Worm (Caenorhabditis elegans): ENCODE results near the gene F01D5.5.
"Not testable (repeated sequence)": the region's sequence is repeated elsewhere in the genome, so short reads cannot be mapped to it uniquely, and the experiment has no call there.

Gene F01D5.5

DNA sequence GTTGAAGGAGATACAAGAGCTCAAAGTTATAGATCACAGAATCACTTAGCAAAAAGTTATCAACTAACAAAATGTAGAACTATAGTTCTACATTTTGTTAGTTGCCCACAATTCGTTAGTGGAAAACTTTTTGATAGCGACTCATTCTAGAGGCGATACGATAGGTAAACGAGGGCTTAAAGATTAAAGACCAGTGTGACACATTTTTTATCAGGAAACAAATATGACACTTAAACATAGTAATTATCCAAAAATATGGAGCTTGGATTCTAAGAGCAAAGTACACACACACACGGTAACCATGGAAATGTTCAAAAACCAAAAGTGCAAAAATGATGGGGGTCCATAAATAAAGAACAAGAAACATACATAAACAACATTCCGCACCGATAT is 37.7 kb upstream of the F01D5.5 start:
- TF ChIP-seq flt-1 (GFP tag; IDR thresholded peaks at IDR 0.05) (no peak), cog-1 (tag; optimal IDR thresholded peaks at IDR 0.05) (no peak), klf-2 (GFP tag; conservative IDR thresholded peaks at IDR 0.05) (no peak), ztf-29 (GFP tag; IDR thresholded peaks at IDR 0.05) (no peak), ztf-23 (GFP tag; IDR thresholded peaks at IDR 0.05) (no peak), ref-1 (GFP tag; conservative IDR thresholded peaks at IDR 0.05) (no peak), med-1 (GFP tag; optimal IDR thresholded peaks at IDR 0.05; ENCODE audit: insufficient read depth) (no peak), T22C8.4 (GFP tag; IDR thresholded peaks at IDR 0.05) (no peak), tab-1 (GFP tag; IDR thresholded peaks at IDR 0.05) (no peak)

- TF ChIP-seq ztf-29 (GFP tag; IDR thresholded peaks at IDR 0.05): no peak
- TF ChIP-seq med-1 (GFP tag; optimal IDR thresholded peaks at IDR 0.05; ENCODE audit: insufficient read depth): no peak
- TF ChIP-seq T22C8.4 (GFP tag; IDR thresholded peaks at IDR 0.05): no peak
- no peak for TF ChIP-seq klf-2 (GFP tag; conservative IDR thresholded peaks at IDR 0.05)
- no peak for TF ChIP-seq cog-1 (tag; optimal IDR thresholded peaks at IDR 0.05)
- TF ChIP-seq flt-1 (GFP tag; IDR thresholded peaks at IDR 0.05): 0 out of 2 replicates have a peak, but pooled peaks have one; percentile 48
- no peak for TF ChIP-seq ref-1 (GFP tag; conservative IDR thresholded peaks at IDR 0.05)
- no peak for TF ChIP-seq tab-1 (GFP tag; IDR thresholded peaks at IDR 0.05)
- TF ChIP-seq ztf-23 (GFP tag; IDR thresholded peaks at IDR 0.05): no peak
These were observed 36.2 kb upstream of the F01D5.5 start for ce11 chrII:14038331-14038730.

DNA sequence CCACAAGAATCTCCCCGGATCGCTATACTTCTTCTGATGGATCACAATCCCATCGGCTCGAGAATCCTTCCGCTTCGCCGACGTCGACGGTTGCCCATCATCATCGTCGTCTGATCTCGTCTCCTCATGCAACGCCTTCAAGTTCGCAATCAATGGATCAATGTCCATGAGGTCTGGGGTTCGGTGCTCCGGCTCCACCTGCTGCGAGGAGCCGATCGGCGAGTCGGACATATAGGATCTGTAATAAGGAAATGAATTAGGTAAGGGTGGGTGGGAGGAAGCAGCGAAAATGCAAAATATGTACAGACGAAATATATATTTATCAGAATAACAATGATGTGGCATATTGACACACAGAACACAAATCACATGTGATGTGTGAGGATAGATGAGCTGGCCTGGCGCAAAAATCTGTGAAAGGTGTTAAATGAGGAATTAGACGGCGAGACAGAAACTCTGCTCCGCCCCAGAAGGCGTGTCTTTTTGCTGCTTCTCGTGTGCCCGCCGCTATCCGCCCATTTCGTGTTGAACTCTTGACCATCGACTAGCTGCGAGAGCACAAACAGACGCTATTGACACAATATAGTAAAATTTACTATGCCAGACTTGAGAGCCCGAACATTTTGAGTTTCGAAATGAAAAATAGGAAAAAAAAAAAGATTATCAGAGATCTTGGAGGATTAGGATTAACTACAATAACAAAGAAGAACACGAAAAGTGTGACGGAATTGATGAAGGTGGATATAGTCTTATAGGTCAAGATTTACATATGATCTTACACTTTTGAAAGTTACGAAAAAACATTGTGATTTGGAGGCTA is 35.6 kb upstream of the F01D5.5 start:
- TF ChIP-seq cog-1 (tag; optimal IDR thresholded peaks at IDR 0.05) (no peak), ref-1 (GFP tag; conservative IDR thresholded peaks at IDR 0.05) (no peak), ztf-29 (GFP tag; IDR thresholded peaks at IDR 0.05) (no peak)

DNA sequence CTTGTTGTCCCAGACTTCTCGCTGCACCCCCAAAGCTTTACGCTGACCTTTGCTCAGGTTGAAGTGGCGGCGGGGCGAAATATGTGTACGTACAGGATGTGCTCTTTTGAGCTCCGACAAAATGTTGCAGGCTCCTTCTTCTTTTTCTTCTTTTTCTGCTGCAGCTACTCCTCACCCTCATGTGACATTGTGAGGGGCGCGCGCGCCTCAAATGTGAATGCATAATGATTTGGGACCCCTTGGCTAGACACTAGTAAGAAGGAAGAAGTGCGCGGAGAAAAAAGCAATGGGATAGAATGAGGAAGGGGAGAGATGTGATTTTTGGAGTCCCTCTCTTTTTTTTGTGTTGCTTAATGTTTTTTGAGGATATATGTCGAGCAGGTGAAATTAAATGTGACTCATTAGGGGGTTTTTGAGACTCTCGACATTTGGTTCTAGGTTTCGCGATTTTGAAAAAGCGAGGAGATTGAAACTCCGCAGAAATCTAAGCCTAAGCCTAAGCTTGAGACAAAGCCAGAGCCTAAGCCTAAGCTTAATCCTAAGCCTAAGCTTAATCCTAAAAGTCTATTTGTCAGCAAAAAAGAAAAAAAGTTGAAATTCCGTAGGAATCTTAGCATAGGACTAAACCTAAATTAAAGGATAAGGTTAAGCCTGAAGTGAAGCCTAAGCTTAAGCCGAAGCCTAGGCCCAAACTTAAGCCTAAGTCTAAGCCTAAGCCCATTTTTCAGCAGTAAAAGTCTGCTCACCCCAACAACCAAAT is 34.8 kb upstream of the F01D5.5 start:
- TF ChIP-seq ztf-23 (GFP tag; IDR thresholded peaks at IDR 0.05) (no peak), flt-1 (GFP tag; IDR thresholded peaks at IDR 0.05) (no peak), tab-1 (GFP tag; IDR thresholded peaks at IDR 0.05) (no peak), klf-2 (GFP tag; conservative IDR thresholded peaks at IDR 0.05) (no peak), med-1 (GFP tag; optimal IDR thresholded peaks at IDR 0.05; ENCODE audit: insufficient read depth) (no peak), ztf-29 (GFP tag; IDR thresholded peaks at IDR 0.05) (peak; percentile 68; the same call in 1 of the 2 replicates)

ce11 chrII:14034559-14034958 is 32.5 kb upstream of the F01D5.5 start:
- no peak for TF ChIP-seq tab-1 (GFP tag; IDR thresholded peaks at IDR 0.05)
- no peak for TF ChIP-seq T22C8.4 (GFP tag; IDR thresholded peaks at IDR 0.05)
- TF ChIP-seq flt-1 (GFP tag; IDR thresholded peaks at IDR 0.05): no peak
- TF ChIP-seq med-1 (GFP tag; optimal IDR thresholded peaks at IDR 0.05; ENCODE audit: insufficient read depth): no peak
- TF ChIP-seq ztf-23 (GFP tag; IDR thresholded peaks at IDR 0.05): no peak
- no peak for TF ChIP-seq ztf-29 (GFP tag; IDR thresholded peaks at IDR 0.05)
- TF ChIP-seq ref-1 (GFP tag; conservative IDR thresholded peaks at IDR 0.05): no peak
- no peak for TF ChIP-seq cog-1 (tag; optimal IDR thresholded peaks at IDR 0.05)
- no peak for TF ChIP-seq klf-2 (GFP tag; conservative IDR thresholded peaks at IDR 0.05)

DNA sequence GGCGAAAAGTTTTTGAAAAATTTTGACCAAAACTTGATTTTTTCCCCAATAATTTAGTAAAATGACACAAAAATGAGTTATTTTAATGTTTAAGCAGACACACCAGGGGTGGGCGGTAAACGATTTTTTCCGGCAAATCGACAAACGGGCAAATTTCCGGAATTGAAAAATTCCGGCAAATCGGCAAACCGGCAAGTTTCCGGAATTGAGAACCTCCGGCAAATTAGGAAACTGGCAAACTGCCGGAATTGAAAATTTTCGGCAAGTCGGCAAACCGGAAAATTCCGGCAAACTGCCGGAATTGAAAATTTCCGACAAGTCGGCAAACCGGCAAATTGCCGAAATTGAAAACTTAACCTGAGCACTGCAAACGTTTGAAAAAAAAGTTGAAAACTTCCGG is 30.6 kb upstream of the F01D5.5 start:
- TF ChIP-seq flt-1 (GFP tag; IDR thresholded peaks at IDR 0.05) (no peak), ref-1 (GFP tag; conservative IDR thresholded peaks at IDR 0.05) (no peak), ztf-23 (GFP tag; IDR thresholded peaks at IDR 0.05) (no peak), ztf-29 (GFP tag; IDR thresholded peaks at IDR 0.05) (no peak), T22C8.4 (GFP tag; IDR thresholded peaks at IDR 0.05) (no peak), tab-1 (GFP tag; IDR thresholded peaks at IDR 0.05) (no peak), klf-2 (GFP tag; conservative IDR thresholded peaks at IDR 0.05) (no peak), med-1 (GFP tag; optimal IDR thresholded peaks at IDR 0.05; ENCODE audit: insufficient read depth) (no peak), cog-1 (tag; optimal IDR thresholded peaks at IDR 0.05) (no peak)

- TF ChIP-seq T22C8.4, ztf-29, ztf-23 (GFP tag; IDR thresholded peaks at IDR 0.05): not testable (repeated sequence)
These were observed 19.1 kb upstream of the F01D5.5 start, which contains the start of gene F01D5.10 for ce11 chrII:14021230-14021629. Gene F01D5.10 (minus strand): TSS chrII:14021330.

DNA sequence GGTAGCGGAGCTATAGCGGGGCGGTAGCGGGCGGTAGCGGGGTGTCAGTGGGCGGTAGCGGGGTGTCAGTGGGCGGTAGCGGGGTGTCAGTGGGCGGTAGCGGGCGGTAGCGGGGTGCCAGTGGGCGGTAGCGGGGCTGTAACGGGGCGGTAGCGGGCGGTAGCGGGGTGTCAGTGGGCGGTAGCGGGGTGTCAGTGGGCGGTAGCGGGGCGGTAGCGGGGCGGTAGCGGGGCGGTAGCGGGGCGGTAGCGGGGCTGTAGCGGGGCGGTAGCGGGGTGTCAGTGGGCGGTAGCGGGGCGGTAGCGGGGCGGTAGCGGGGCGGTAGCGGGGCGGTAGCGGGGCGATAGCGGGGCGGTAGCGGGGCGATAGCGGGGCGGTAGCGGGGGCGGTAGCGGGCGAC is 17.5 kb upstream of the F01D5.5 start:
- 0 out of 2 replicates have a peak, but pooled peaks have one; percentile 59 for TF ChIP-seq ztf-23 (GFP tag; IDR thresholded peaks at IDR 0.05)
- TF ChIP-seq ztf-29 (GFP tag; IDR thresholded peaks at IDR 0.05): peak; percentile 19; the same call in 1 of the 2 replicates
- TF ChIP-seq tab-1 (GFP tag; IDR thresholded peaks at IDR 0.05): 0 out of 2 replicates have a peak, but pooled peaks have one; percentile 75
- TF ChIP-seq ref-1 (GFP tag; conservative IDR thresholded peaks at IDR 0.05): peak; percentile 51; the same call in 1 of the 2 replicates
- TF ChIP-seq T22C8.4 (GFP tag; IDR thresholded peaks at IDR 0.05): peak; percentile 42; the same call in 1 of the 2 replicates
- TF ChIP-seq flt-1 (GFP tag; IDR thresholded peaks at IDR 0.05): peak; percentile 76; the same call in 1 of the 2 replicates

DNA sequence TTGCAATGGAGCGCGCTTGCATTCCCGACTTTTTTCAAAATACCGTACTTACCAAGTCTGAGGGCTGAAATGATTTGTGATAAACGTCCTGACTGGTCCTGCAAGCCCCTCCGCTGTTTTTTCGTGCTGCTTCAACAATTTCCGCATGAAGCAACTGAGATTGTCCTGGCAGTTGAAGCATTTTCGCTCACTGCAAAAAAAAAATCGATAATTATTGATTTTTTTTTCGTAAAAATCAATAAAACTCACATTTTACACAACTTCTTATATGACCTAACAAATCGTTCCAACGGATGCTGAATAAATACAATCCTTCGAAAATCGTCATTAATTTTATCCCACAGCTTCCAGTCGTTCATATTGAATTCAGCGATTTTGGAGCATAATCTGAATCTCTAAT is 16.8 kb upstream of the F01D5.5 start:
- TF ChIP-seq klf-2 (GFP tag; conservative IDR thresholded peaks at IDR 0.05) (no peak), T22C8.4 (GFP tag; IDR thresholded peaks at IDR 0.05) (peak; percentile 76; the same call in 1 of the 2 replicates)

DNA sequence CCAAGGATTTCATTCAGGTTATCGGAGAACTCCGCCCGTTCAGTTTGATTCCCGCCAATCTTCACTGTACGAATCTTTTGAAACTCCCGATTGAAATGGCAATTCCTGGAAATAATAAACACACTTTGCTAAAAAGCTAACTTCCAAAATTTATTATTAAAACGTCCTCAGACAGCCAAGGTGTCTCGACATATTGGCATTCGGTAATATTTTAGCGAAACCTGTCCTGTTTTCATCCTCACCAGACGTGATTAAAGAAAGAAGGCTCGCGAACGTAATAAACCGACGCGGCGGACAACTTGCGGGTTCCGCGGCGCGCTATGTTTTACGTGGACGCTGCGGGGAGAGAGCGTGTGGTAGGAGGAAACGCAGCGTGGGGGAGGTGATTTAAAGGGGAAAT is 16.1 kb upstream of the F01D5.5 start:
- no peak for TF ChIP-seq cog-1 (tag; optimal IDR thresholded peaks at IDR 0.05)
- peak; percentile 22; the same call in 1 of the 2 replicates for TF ChIP-seq ztf-23 (GFP tag; IDR thresholded peaks at IDR 0.05)
